Worm (Caenorhabditis elegans): ENCODE results near the gene str-106.
A peak's percentile ranks its signal among the peaks of the same experiment; 100 is the strongest.

Gene str-106

DNA sequence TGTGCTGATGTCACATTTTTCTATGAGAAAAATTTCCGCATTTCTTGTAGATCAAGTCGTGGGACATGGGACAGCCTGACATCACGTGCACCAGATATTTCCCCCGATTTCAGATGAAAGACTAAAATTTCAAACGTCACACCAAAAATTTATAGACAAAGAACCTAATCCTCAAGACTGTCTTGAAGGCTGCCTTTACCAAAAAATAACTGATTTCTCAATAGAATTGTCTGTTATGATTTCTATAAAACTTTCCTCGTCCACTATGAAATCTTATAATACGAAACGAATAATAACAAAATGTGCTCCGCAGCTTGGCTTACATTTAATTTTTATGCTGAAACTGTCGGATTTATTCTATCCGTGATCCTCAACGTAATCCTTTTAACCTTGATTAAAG, at the start of gene str-106:
TSS of gene str-106 (plus strand) at position 301 of the 400 bp plus-strand sequence.
- TF ChIP-seq nfyb-1 (GFP tag; IDR thresholded peaks at IDR 0.05) (no peak), ztf-22 (GFP tag; optimal IDR thresholded peaks at IDR 0.05) (no peak), B0336.3 (GFP tag; IDR thresholded peaks at IDR 0.05) (no peak), snpc-1.3 (tag; optimal IDR thresholded peaks at IDR 0.05; ENCODE audit: insufficient read depth) (no peak), hsf-1 (GFP tag; IDR thresholded peaks at IDR 0.05) (no peak), Y53G8AR.9 (GFP tag; conservative IDR thresholded peaks at IDR 0.05) (no peak), mes-4 (tag; optimal IDR thresholded peaks at IDR 0.05) (no peak), F52B5.7 (tag; optimal IDR thresholded peaks at IDR 0.05) (no peak)

DNA sequence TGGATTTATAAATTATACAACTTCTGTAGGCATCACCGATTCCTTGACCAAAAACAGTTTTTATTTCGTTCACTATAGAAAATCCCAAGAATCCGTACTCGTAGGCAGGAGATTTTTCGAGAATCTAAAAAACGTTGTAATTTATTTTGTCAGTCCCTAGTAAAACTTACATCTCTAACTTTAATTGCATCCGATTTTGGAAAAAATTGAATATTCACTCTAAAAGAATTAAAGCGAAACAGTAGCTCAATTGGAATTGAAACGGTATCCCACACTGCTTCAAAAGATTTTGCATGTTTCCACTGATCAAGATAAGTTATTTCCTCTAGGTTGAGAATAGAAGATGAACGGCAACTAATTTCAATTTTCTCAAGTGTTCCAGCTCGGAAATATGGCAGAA, 49.2 kb upstream of the str-106 start, which contains the start of gene fbxa-142:
TSS of gene fbxa-142 (minus strand) at position 101 of the 400 bp plus-strand sequence.
- TF ChIP-seq snpc-3.4 (tag; optimal IDR thresholded peaks at IDR 0.05) (no peak), D2030.7 (GFP tag; IDR thresholded peaks at IDR 0.05) (no peak), mxl-1 (tag; optimal IDR thresholded peaks at IDR 0.05) (no peak), egl-44 (GFP tag; IDR thresholded peaks at IDR 0.05) (no peak), T07F8.4 (tag; optimal IDR thresholded peaks at IDR 0.05) (no peak), nfyb-1 (GFP tag; IDR thresholded peaks at IDR 0.05) (no peak), T26A5.8 (tag; optimal IDR thresholded peaks at IDR 0.05) (no peak), nfya-2 (GFP tag; IDR thresholded peaks at IDR 0.05) (no peak), die-1 (tag; optimal IDR thresholded peaks at IDR 0.05) (no peak), B0336.3 (GFP tag; IDR thresholded peaks at IDR 0.05) (no peak), K12H6.12 (tag; optimal IDR thresholded peaks at IDR 0.05) (no peak), F33H1.4 (GFP tag; IDR thresholded peaks at IDR 0.05) (no peak), ZK185.1 (tag; optimal IDR thresholded peaks at IDR 0.05; ENCODE audit: poor library complexity, severe bottlenecking) (no peak), cebp-2 (GFP tag; IDR thresholded peaks at IDR 0.05) (no peak), tbp1 (GFP tag; optimal IDR thresholded peaks at IDR 0.05) (no peak)

DNA sequence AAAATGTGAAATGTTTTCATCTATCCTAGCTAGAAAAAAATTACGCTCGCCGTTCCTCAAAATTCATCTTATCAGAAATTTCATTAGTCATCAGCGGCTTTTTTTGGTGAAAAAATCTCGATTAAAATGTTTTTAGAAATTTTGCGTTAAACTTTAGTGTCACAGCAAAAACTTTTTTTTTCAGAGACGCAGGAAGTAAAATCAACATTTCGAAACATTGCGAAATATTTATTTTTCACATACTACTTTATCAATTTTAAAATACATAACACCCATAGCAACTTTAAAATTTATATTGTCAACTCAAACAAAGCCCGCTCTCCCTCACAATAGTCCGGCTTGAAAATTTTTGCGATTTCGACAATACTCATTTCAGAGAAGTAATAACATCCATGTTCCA, 48.2 kb upstream of the str-106 start:
- TF ChIP-seq Y53F4B.3 (GFP tag; IDR thresholded peaks at IDR 0.05) (no peak), cebp-1 (GFP tag; IDR thresholded peaks at IDR 0.05) (peak; percentile 76; the same call in 1 of the 2 replicates), cebp-1 (tag; optimal IDR thresholded peaks at IDR 0.05) (peak; percentile 95)

DNA sequence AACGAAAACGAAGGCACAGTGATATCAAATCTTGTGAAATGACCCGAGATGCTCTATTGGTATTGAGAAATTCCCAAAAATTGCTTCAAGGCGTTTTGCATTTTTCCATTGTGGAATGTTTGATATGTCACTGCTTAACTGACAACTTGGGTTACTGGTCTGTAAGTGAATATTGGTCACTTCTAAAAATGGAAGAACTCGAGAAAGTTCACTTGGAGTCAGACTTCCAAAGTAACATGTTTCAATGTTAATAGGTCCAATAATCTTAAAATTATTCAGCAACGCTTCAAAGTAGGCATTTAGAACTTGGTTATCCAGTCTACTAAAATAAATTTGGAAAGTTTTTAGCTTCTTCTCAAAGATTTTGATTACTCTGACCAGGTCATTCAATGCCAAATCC, 47.7 kb upstream of the str-106 start, which contains the start of gene fbxa-144:
TSS of gene fbxa-144 (minus strand) at position 101 of the 400 bp plus-strand sequence.
- TF ChIP-seq lin-26 (GFP tag; IDR thresholded peaks at IDR 0.05): no peak
- no peak for TF ChIP-seq F55B11.4 (tag; optimal IDR thresholded peaks at IDR 0.05; ENCODE audit: borderline replicate concordance, insufficient read depth)
- TF ChIP-seq snpc-1.1 (tag; optimal IDR thresholded peaks at IDR 0.05; ENCODE audit: insufficient read depth): no peak
- TF ChIP-seq ZK185.1 (tag; optimal IDR thresholded peaks at IDR 0.05; ENCODE audit: poor library complexity, severe bottlenecking): no peak
- no peak for TF ChIP-seq egrh-3 (GFP tag; IDR thresholded peaks at IDR 0.05)
- TF ChIP-seq nhr-90 (tag; optimal IDR thresholded peaks at IDR 0.05): no peak
- no peak for TF ChIP-seq F57A8.1 (GFP tag; optimal IDR thresholded peaks at IDR 0.05)
- no peak for TF ChIP-seq T07F8.4 (tag; optimal IDR thresholded peaks at IDR 0.05)
- no peak for TF ChIP-seq rec-8 (tag; optimal IDR thresholded peaks at IDR 0.05)

DNA sequence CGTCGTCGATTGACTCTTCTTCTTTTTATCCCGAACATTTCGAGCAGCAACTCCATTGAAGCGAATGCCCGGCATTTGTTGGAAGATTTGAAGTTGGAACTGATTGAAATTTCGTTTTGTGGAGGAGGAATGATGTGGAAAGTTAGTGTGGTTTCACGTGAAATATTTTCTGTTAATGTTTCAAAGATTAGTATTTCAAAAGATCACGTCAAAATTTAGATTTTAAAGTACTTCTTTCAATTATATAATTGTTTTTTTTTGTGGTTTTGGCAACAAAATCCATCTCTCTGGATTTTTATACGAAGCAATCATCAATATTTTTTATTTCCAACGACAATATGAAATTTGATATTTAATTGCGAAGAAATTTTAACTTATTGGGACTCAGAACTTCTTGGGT, 43.4 kb upstream of the str-106 start, which contains the start of gene F44G3.7:
TSS of gene F44G3.7 (minus strand) at position 101 of the 400 bp plus-strand sequence.
- TF ChIP-seq nhr-120 (GFP tag; IDR thresholded peaks at IDR 0.05) (no peak), chd-7 (tag; optimal IDR thresholded peaks at IDR 0.05) (no peak), ceh-100 (GFP tag; IDR thresholded peaks at IDR 0.05) (no peak), lsy-27 (tag; optimal IDR thresholded peaks at IDR 0.05; ENCODE audit: borderline replicate concordance, insufficient read depth) (no peak), egrh-3 (GFP tag; IDR thresholded peaks at IDR 0.05) (no peak), C06A6.2 (GFP tag; conservative IDR thresholded peaks at IDR 0.05) (no peak), F55B11.4 (tag; optimal IDR thresholded peaks at IDR 0.05; ENCODE audit: borderline replicate concordance, insufficient read depth) (no peak), Y95B8A.8 (GFP tag; IDR thresholded peaks at IDR 0.05) (no peak)
